Fruit fly (Drosophila melanogaster): ENCODE data around the gene CG34112.

CG34112 gene

DNA sequence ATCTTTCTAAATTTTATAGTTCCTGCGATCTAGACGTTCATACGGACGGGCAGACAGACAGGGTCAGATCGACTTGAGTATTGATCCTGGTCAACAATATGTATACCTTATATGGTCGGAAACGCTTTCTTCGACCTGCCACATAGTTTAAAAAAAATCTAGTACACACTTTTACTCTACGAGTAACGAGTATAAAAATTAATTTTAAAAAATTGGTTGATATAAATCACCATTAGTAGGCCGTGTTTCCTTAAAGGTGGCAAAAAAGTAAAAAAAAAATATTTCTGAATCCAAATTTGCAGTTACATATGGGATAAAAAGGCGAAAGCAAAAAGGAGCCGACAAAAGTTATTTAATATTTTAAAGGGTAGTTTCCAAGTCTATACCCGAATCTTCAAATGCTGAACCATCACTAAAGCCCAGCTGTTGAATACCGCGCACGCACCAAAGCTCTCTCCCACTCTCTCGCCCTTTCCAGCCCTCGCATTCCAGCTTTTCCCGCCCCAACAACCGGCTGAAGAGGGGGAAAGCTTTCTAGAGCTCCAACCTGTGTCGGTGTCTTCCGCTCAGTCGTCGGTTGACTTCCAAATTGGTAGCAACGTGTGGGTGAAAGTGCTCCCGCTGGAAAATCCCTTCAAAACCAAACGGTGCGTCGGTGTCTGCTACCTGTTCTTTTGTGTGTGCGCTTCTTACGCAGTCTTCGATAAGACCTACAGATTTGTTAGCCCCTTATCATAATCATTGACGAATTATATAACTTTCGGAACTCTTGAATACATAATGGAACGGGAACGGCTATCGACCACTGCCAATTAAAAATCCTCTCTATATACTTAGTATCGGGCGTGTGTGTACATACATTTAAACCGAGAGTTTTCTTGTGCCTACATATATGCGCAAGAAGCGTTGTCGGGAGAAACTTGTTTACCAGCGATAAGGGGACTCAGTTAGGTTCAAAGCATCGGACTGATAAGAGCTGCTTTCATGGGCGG lies 15.4 kb downstream of the CG34112 start, which contains the start of gene Sfxn1-3 (continued):
- TF ChIP-seq jim (GFP tag; optimal IDR thresholded peaks at IDR 0.05), result peak; percentile 28
- TF ChIP-seq psq (GFP tag; optimal IDR thresholded peaks at IDR 0.05), result peak; percentile 21
- TF ChIP-seq Jra (GFP tag; optimal IDR thresholded peaks at IDR 0.05), result peak; percentile 75
- peak; percentile 67 for TF ChIP-seq Hnf4 (GFP tag; optimal IDR thresholded peaks at IDR 0.05)
- no peak for TF ChIP-seq Dfd (GFP tag; optimal IDR thresholded peaks at IDR 0.05)
- TF ChIP-seq Abd-B (GFP tag; optimal IDR thresholded peaks at IDR 0.05), result no peak
- TF ChIP-seq dsf (GFP tag; optimal IDR thresholded peaks at IDR 0.05; ENCODE audit: borderline replicate concordance), result no peak
- peak; percentile 53 to 55 for TF ChIP-seq dl (GFP tag; optimal IDR thresholded peaks at IDR 0.05; ENCODE audit: insufficient read depth in 1 of 2, partially characterized antibody in 2 of 2)
- TF ChIP-seq usp (GFP tag; optimal IDR thresholded peaks at IDR 0.05), result no peak
- TF ChIP-seq Myc (optimal IDR thresholded peaks at IDR 0.05), result no peak
- peak; percentile 84 for TF ChIP-seq woc (GFP tag; optimal IDR thresholded peaks at IDR 0.05)
- TF ChIP-seq tai (GFP tag; optimal IDR thresholded peaks at IDR 0.05), result no peak
- no peak for TF ChIP-seq sage (GFP tag; optimal IDR thresholded peaks at IDR 0.05)
- peak; percentile 31 for TF ChIP-seq sv (GFP tag; optimal IDR thresholded peaks at IDR 0.05)

DNA sequence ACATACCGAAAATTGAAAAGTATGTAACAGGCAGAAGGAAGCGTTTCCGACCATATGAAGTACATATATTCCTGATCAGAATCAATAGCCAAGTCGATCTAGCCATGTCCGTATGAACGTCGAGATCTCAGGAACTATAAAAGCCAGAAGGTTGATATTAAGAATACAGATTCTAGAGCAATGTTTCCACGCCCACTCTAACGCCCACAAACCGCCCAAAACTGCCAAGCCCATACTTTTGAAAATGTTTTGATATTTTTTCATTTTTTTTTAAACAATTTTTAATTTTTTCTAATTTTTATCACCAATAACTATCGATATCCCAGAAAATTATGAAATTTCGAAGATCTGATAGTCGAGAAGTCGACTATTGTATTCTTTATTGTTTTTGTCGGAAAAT lies 32.0 kb downstream of the CG34112 start:
- TF ChIP-seq pan (optimal IDR thresholded peaks at IDR 0.05) (no peak), Abd-B (GFP tag; optimal IDR thresholded peaks at IDR 0.05) (no peak), woc (GFP tag; optimal IDR thresholded peaks at IDR 0.05) (no peak), Dfd (GFP tag; optimal IDR thresholded peaks at IDR 0.05) (peak; percentile 90), dsf (GFP tag; optimal IDR thresholded peaks at IDR 0.05; ENCODE audit: borderline replicate concordance) (no peak), Myc (optimal IDR thresholded peaks at IDR 0.05) (no peak)

DNA sequence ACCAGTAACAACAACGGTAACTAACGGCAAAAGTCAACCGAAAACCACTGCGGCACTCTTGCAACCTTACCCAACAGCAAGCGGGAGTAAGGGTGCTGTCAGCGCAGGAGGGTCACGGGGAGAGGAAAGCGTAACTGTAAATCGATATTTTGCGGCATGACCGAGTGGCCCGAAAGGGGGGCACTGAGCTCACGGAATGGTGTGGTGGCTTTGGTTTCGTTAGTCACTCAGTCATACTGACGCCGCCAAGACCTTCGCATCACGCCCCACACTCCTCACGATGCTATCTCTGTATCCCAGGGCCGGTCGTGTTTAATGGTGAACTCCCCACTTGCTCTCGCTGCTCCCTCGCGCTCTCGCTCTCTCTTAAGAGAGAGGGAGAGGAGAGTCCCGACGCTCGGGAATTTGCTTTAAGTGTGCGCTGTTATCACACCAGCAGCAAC lies 33.4 kb downstream of the CG34112 start:
- no peak for TF ChIP-seq rgr (GFP tag; optimal IDR thresholded peaks at IDR 0.05)
- no peak for TF ChIP-seq psq (GFP tag; optimal IDR thresholded peaks at IDR 0.05)
- no peak for TF ChIP-seq Dfd (GFP tag; optimal IDR thresholded peaks at IDR 0.05)
- no peak for TF ChIP-seq Hnf4 (GFP tag; optimal IDR thresholded peaks at IDR 0.05)
- TF ChIP-seq N (GFP tag; optimal IDR thresholded peaks at IDR 0.05), result no peak
- TF ChIP-seq Jra (GFP tag; optimal IDR thresholded peaks at IDR 0.05), result peak; percentile 7
- no peak for TF ChIP-seq woc (GFP tag; optimal IDR thresholded peaks at IDR 0.05)
- TF ChIP-seq Rel (GFP tag; optimal IDR thresholded peaks at IDR 0.05), result no peak
- TF ChIP-seq Rel (tag; optimal IDR thresholded peaks at IDR 0.05), result no peak
- TF ChIP-seq foxo (GFP tag; optimal IDR thresholded peaks at IDR 0.05), result no peak
- no peak for TF ChIP-seq tai (GFP tag; optimal IDR thresholded peaks at IDR 0.05)
- TF ChIP-seq CG9705 (GFP tag; optimal IDR thresholded peaks at IDR 0.05), result no peak
- peak; percentile 16 for TF ChIP-seq h (GFP tag; optimal IDR thresholded peaks at IDR 0.05)
- no peak for TF ChIP-seq Sp1 (GFP tag; optimal IDR thresholded peaks at IDR 0.05)
- TF ChIP-seq brk (GFP tag; optimal IDR thresholded peaks at IDR 0.05), result no peak
- peak; percentile 92 for TF ChIP-seq Dif (GFP tag; optimal IDR thresholded peaks at IDR 0.05; ENCODE audit: partially characterized antibody)
- TF ChIP-seq sv (GFP tag; optimal IDR thresholded peaks at IDR 0.05), result no peak
- no peak for TF ChIP-seq Hr78 (GFP tag; optimal IDR thresholded peaks at IDR 0.05)
- TF ChIP-seq Hr83 (GFP tag; optimal IDR thresholded peaks at IDR 0.05; ENCODE audit: poor library complexity, severe bottlenecking), result peak; percentile 38
- peak; percentile 54 to 85 for TF ChIP-seq dl (GFP tag; optimal IDR thresholded peaks at IDR 0.05; ENCODE audit: insufficient read depth in 1 of 2, partially characterized antibody in 2 of 2)
- TF ChIP-seq br (GFP tag; optimal IDR thresholded peaks at IDR 0.05), result no peak
- no peak for TF ChIP-seq Mio (GFP tag; optimal IDR thresholded peaks at IDR 0.05)
- peak; percentile 20 for TF ChIP-seq Vsx2 (GFP tag; optimal IDR thresholded peaks at IDR 0.05; ENCODE audit: partially characterized antibody)

DNA sequence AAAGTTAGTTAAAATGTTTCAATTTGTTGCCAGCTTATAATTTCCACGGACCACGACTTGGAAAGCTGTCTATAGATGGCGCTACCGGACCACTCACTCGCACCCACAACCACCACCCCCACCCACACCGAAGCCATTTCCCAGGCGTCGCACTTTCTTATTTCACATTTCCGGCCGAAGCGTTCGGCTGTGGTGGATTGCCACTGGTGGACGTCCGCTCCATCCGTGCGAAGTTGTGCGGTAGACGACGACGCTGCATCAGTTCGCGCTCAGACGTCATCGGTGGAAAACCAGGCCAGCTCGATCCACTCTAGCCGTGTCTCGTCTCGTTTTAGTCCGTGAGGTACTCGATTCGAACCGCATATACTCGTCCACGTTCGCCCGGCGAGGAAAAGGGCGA lies 34.4 kb downstream of the CG34112 start, which contains the start of gene CG1090:
TSS of gene CG1090 (plus strand) at position 259 of the 400 bp plus-strand sequence.
- TF ChIP-seq pan (optimal IDR thresholded peaks at IDR 0.05), result no peak
- TF ChIP-seq psq (GFP tag; optimal IDR thresholded peaks at IDR 0.05), result no peak
- TF ChIP-seq Dif (GFP tag; optimal IDR thresholded peaks at IDR 0.05; ENCODE audit: partially characterized antibody), result no peak
- TF ChIP-seq Mio (GFP tag; optimal IDR thresholded peaks at IDR 0.05), result no peak
- no peak for TF ChIP-seq brk (GFP tag; optimal IDR thresholded peaks at IDR 0.05)
- no peak for TF ChIP-seq Hr83 (GFP tag; optimal IDR thresholded peaks at IDR 0.05; ENCODE audit: poor library complexity, severe bottlenecking)
- TF ChIP-seq tai (GFP tag; optimal IDR thresholded peaks at IDR 0.05), result no peak
- TF ChIP-seq CG32264 (GFP tag; optimal IDR thresholded peaks at IDR 0.05), result no peak
- no peak for TF ChIP-seq ey (GFP tag; optimal IDR thresholded peaks at IDR 0.05)
- no peak for TF ChIP-seq Sp1 (GFP tag; optimal IDR thresholded peaks at IDR 0.05)
- no peak for TF ChIP-seq fru (GFP tag; optimal IDR thresholded peaks at IDR 0.05)
- TF ChIP-seq N (GFP tag; optimal IDR thresholded peaks at IDR 0.05), result no peak
- TF ChIP-seq GATAd (GFP tag; optimal IDR thresholded peaks at IDR 0.05), result no peak
- TF ChIP-seq foxo (GFP tag; optimal IDR thresholded peaks at IDR 0.05), result no peak
- no peak for TF ChIP-seq Hnf4 (GFP tag; optimal IDR thresholded peaks at IDR 0.05)
